Fruit fly (Drosophila melanogaster) Kc167 (cell line): Measurements from ENCODE around the gene shakB.

ENCODE experiments used
- h ChIP-seq: fragments of >200 bp; optimal IDR thresholded peaks from 3 replicates; lab custom pipeline; 2018; ENCODE audit warnings: missing external identifiers
- psq ChIP-seq: fragments of >200 bp; optimal IDR thresholded peaks from 2 replicates; lab custom pipeline; 2017; ENCODE audit warnings: missing external identifiers
- ttk ChIP-seq: sonication (Bioruptor generic); optimal IDR thresholded peaks from 2 replicates; lab custom pipeline; 2017; ENCODE audit warnings: missing external identifiers

DNA sequence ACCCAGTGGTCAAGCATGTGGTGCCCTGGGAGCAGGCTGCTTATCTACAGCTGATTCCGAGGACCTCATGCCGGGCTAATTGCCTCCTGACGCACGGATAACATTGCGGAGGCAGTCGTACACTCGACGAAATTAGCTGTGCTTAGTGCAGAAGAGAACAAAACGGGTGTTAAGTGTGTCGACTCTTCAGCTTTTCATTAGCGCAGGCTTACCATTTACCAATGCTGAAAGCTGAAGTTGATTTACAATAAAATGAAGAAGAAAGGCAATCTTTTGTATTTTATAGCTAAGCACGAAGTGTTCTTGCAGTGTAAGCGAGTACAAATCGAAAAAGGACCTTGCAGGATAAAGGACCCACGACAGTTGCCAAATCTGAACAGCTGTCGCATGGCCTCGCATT lies 173.7 kb downstream of the shakB start:
- no peak for TF ChIP-seq psq
- no peak for TF ChIP-seq h
- TF ChIP-seq ttk (lab: Kevin White, UChicago): no peak
